Worm (Caenorhabditis elegans) whole organism, L4 larva: ENCODE results near the gene T28H10.1.
"Not testable (repeated sequence)": the region's sequence is repeated elsewhere in the genome, so short reads cannot be mapped to it uniquely, and the experiment has no call there.

Source experiments
- F10B5.3 ChIP-seq: sonication (generic microtip); optimal IDR thresholded peaks from 2 replicates; lab custom pipeline; 2016; ENCODE audit warnings: mild to moderate bottlenecking, missing genetic modification characterization, missing compliant biosample characterization
- F37D6.2 ChIP-seq: sonication (generic microtip); optimal IDR thresholded peaks from 2 replicates; lab custom pipeline; 2016; ENCODE audit warnings: mild to moderate bottlenecking, missing genetic modification characterization, missing compliant biosample characterization
- R02D3.7 ChIP-seq: fragments of 150-350 bp; sonication (generic microtip); optimal IDR thresholded peaks from 3 replicates; lab custom pipeline; 2014; ENCODE audit warnings: missing biosample characterization, missing genetic modification characterization
- Y48G9A.11 ChIP-seq: fragments of 200-800 bp; sonication (Bioruptor generic); IDR thresholded peaks from 2 replicates; pipeline ENCODE4 v1.3.6; 2022; ENCODE audit warnings: missing genetic modification reagents, missing genetic modification characterization, missing compliant biosample characterization
- Y5F2A.4 ChIP-seq: fragments of 200-800 bp; sonication (Bioruptor generic); optimal IDR thresholded peaks from 2 replicates; lab custom pipeline; 2018; ENCODE audit warnings: mild to moderate bottlenecking, missing genetic modification characterization, missing compliant biosample characterization
- ZK546.5 ChIP-seq, 2 experiments: sonication (generic microtip); optimal IDR thresholded peaks; 2 replicates each; lab custom pipeline; 2017; ENCODE audit warnings: missing biosample characterization in 2 of 2, missing genetic modification characterization in 2 of 2
- aha-1 ChIP-seq: fragments of 150-350 bp; peaks from one replicate; lab custom pipeline; 2014; ENCODE audit warnings: missing biosample characterization, missing genetic modification characterization
- ceh-28 ChIP-seq: fragments of 150-350 bp; optimal IDR thresholded peaks from 2 replicates; lab custom pipeline; 2014; ENCODE audit warnings: missing biosample characterization, missing genetic modification reagents, missing genetic modification characterization
- ceh-82 ChIP-seq: sonication (generic microtip); optimal IDR thresholded peaks from 2 replicates; lab custom pipeline; 2017; ENCODE audit warnings: missing biosample characterization, missing genetic modification characterization
- daf-16 ChIP-seq, 3 experiments: sonication (generic microtip); optimal IDR thresholded peaks; 2 replicates each; lab custom pipeline; 2016 to 2017; ENCODE audit warnings: missing genetic modification characterization in 3 of 3, missing genetic modification reagents in 3 of 3, mild to moderate bottlenecking in 2 of 3, missing compliant biosample characterization in 2 of 3, missing biosample characterization in 1 of 3, moderate library complexity in 1 of 3
- dmd-6 ChIP-seq: fragments of 200-800 bp; sonication (Bioruptor generic); IDR thresholded peaks from 2 replicates; pipeline ENCODE4 v1.3.6; 2022; ENCODE audit warnings: missing genetic modification reagents, missing genetic modification characterization, missing compliant biosample characterization
- egl-27 ChIP-seq: sonication (generic microtip); optimal IDR thresholded peaks from 3 replicates; lab custom pipeline; 2017; ENCODE audit warnings: missing biosample characterization, missing genetic modification reagents, missing genetic modification characterization
- fos-1 ChIP-seq: fragments of 150-350 bp; optimal IDR thresholded peaks from 2 replicates; lab custom pipeline; 2014; ENCODE audit warnings: missing biosample characterization, missing genetic modification characterization
- gei-8 ChIP-seq: fragments of 200-800 bp; sonication (Bioruptor generic); optimal IDR thresholded peaks from 2 replicates; lab custom pipeline; 2018; ENCODE audit warnings: mild to moderate bottlenecking, missing genetic modification characterization, missing compliant biosample characterization
- hlh-11 ChIP-seq: fragments of 200-800 bp; sonication (Bioruptor generic); optimal IDR thresholded peaks from 2 replicates; lab custom pipeline; 2018; ENCODE audit warnings: mild to moderate bottlenecking, missing genetic modification characterization, missing compliant biosample characterization
- lim-7 ChIP-seq: fragments of 200-800 bp; sonication (Bioruptor generic); IDR thresholded peaks from 2 replicates; pipeline ENCODE4 v1.3.6; 2022; ENCODE audit warnings: missing genetic modification characterization, missing compliant biosample characterization
- lin-38 ChIP-seq: fragments of 200-800 bp; sonication (Bioruptor generic); IDR thresholded peaks from 2 replicates; pipeline ENCODE4 v1.3.6; 2022; ENCODE audit warnings: missing genetic modification reagents, missing genetic modification characterization, missing compliant biosample characterization
- lir-3 ChIP-seq: sonication (generic microtip); optimal IDR thresholded peaks from 2 replicates; lab custom pipeline; 2016; ENCODE audit warnings: mild to moderate bottlenecking, missing genetic modification characterization, missing compliant biosample characterization
- madf-9 ChIP-seq: fragments of 200-800 bp; sonication (Bioruptor generic); conservative IDR thresholded peaks from 2 replicates; pipeline ENCODE4 v1.3.6; 2022; ENCODE audit warnings: missing genetic modification reagents, missing genetic modification characterization, missing compliant biosample characterization
- mep-1 ChIP-seq: fragments of 150-350 bp; sonication (generic microtip); optimal IDR thresholded peaks from 3 replicates; lab custom pipeline; 2014; ENCODE audit warnings: missing biosample characterization, missing genetic modification characterization
- mxl-3 ChIP-seq: fragments of 200-800 bp; sonication (Bioruptor generic); optimal IDR thresholded peaks from 2 replicates; lab custom pipeline; 2018; ENCODE audit warnings: mild to moderate bottlenecking, missing genetic modification characterization, missing compliant biosample characterization
- nhr-111 ChIP-seq: fragments of 200-800 bp; sonication (Bioruptor generic); optimal IDR thresholded peaks from 2 replicates; lab custom pipeline; 2018; ENCODE audit warnings: mild to moderate bottlenecking, missing genetic modification characterization, missing compliant biosample characterization
- nhr-28 ChIP-seq: fragments of 150-350 bp; optimal IDR thresholded peaks from 2 replicates; lab custom pipeline; 2014; ENCODE audit warnings: missing biosample characterization, missing genetic modification characterization
- nhr-48 ChIP-seq: sonication (generic microtip); optimal IDR thresholded peaks from 2 replicates; lab custom pipeline; 2016; ENCODE audit warnings: mild to moderate bottlenecking, missing genetic modification characterization, missing compliant biosample characterization
- nhr-6 ChIP-seq: fragments of 150-350 bp; optimal IDR thresholded peaks from 2 replicates; lab custom pipeline; 2014; ENCODE audit warnings: missing biosample characterization, missing genetic modification characterization
- sdz-12 ChIP-seq: fragments of 200-800 bp; sonication (Bioruptor generic); optimal IDR thresholded peaks from 2 replicates; lab custom pipeline; 2018; ENCODE audit warnings: mild to moderate bottlenecking, missing genetic modification characterization, missing compliant biosample characterization
- skn-1 ChIP-seq: fragments of 150-350 bp; optimal IDR thresholded peaks from 2 replicates; lab custom pipeline; 2014; ENCODE audit warnings: missing biosample characterization, missing genetic modification characterization
- spr-3 ChIP-seq: fragments of 200-800 bp; sonication (Bioruptor generic); optimal IDR thresholded peaks from 2 replicates; lab custom pipeline; 2018; ENCODE audit warnings: mild to moderate bottlenecking, missing genetic modification characterization, missing compliant biosample characterization
- tag-97 ChIP-seq: fragments of 200-800 bp; sonication (Bioruptor generic); IDR thresholded peaks from 2 replicates; pipeline ENCODE4 v1.3.6; 2022; ENCODE audit warnings: missing genetic modification characterization, missing compliant biosample characterization
- unc-62 ChIP-seq, 3 experiments: fragments of 150-350 bp in 1 of 3; sonication (generic microtip); optimal IDR thresholded peaks in 2 of 3; peaks in 1 of 3; 1 replicate in 1 of 3; 2 replicates in 2 of 3; lab custom pipeline; 2014 to 2017; ENCODE audit warnings: missing biosample characterization in 3 of 3, missing genetic modification characterization in 3 of 3, missing genetic modification reagents in 3 of 3, missing genotype in 1 of 3
- zip-11 ChIP-seq: fragments of 200-800 bp; sonication (Bioruptor generic); IDR thresholded peaks from 2 replicates; pipeline ENCODE4 v1.3.6; 2022; ENCODE audit warnings: missing genetic modification characterization, missing compliant biosample characterization

The T28H10.1 gene

ce11 chrV:12497725-12498263 is 5.8 kb upstream of the T28H10.1 start, which contains the start of the genes W04D2.4 and rbm-25 (continued):
- TF ChIP-seq aha-1 (tag; lab: Kevin White, UChicago) (peak; percentile 78), lim-7 (GFP tag; lab: Robert Waterston, UW) (no peak), tag-97 (GFP tag; lab: Robert Waterston, UW) (no peak), F37D6.2 (peak; percentile 48), fos-1 (tag; lab: Kevin White, UChicago) (no peak), nhr-6 (tag; lab: Kevin White, UChicago) (peak; percentile 86), madf-9 (no peak), R02D3.7 (no peak), F10B5.3 (peak; percentile 58), nhr-48 (tag; lab: Kevin White, UChicago) (peak; percentile 49), lin-38 (GFP tag; lab: Robert Waterston, UW) (peak; percentile 71), dmd-6 (GFP tag; lab: Robert Waterston, UW) (peak; percentile 63), ZK546.5 (tag; optimal IDR thresholded peaks at IDR 0.05; lab: Kevin White, UChicago) (no peak), spr-3 (GFP tag; lab: Kevin White, UChicago) (no peak), ceh-28 (tag; lab: Kevin White, UChicago) (peak; percentile 54), hlh-11 (peak; percentile 56), daf-16 (GFP tag; optimal IDR thresholded peaks at IDR 0.05; lab: Kevin White, UChicago) (peak in 1 of 2 experiments; percentile 34), daf-16 (tag; optimal IDR thresholded peaks at IDR 0.05; lab: Kevin White, UChicago) (peak; percentile 26), mep-1 (tag; lab: Kevin White, UChicago) (peak; percentile 72)

ce11 chrV:12505730-12506129 is 2.1 kb downstream of the T28H10.1 start:
- TF ChIP-seq zip-11 (no peak), Y48G9A.11 (GFP tag; lab: Robert Waterston, UW) (no peak), aha-1 (tag; lab: Kevin White, UChicago) (peak; percentile 23)

ce11 chrV:12506185-12506584 is 2.6 kb downstream of the T28H10.1 start, which contains the start of gene nlp-46:
Gene nlp-46 (minus strand): TSS chrV:12506285.
- TF ChIP-seq ceh-82 (tag; lab: Kevin White, UChicago) (no peak), unc-62 (GFP tag; optimal IDR thresholded peaks at IDR 0.05 in 1 of 2; lab: Kevin White, UChicago) (peak in 1 of 2 experiments; percentile 59), unc-62 (tag; optimal IDR thresholded peaks at IDR 0.05; lab: Kevin White, UChicago) (no peak)

ce11 chrV:12509922-12510582 is 6.5 kb downstream of the T28H10.1 start:
- peak; percentile 91 for TF ChIP-seq nhr-111 (GFP tag; lab: Kevin White, UChicago)
- TF ChIP-seq hlh-11: peak; percentile 4
- TF ChIP-seq unc-62 (GFP tag; optimal IDR thresholded peaks at IDR 0.05 in 1 of 2; lab: Kevin White, UChicago): peak in 1 of 2 experiments; percentile 87
- TF ChIP-seq unc-62 (tag; optimal IDR thresholded peaks at IDR 0.05; lab: Kevin White, UChicago): not testable (repeated sequence)
- peak; percentile 3 for TF ChIP-seq lir-3
- peak; percentile 1 for TF ChIP-seq F10B5.3
- peak; percentile 28 for TF ChIP-seq mxl-3 (GFP tag; lab: Kevin White, UChicago)
- TF ChIP-seq aha-1 (tag; lab: Kevin White, UChicago): peak; percentile 79
- TF ChIP-seq gei-8: peak; percentile 62
- TF ChIP-seq spr-3 (GFP tag; lab: Kevin White, UChicago): peak; percentile 88
- TF ChIP-seq sdz-12 (GFP tag; lab: Kevin White, UChicago): peak; percentile 76
- peak; percentile 51 for TF ChIP-seq Y5F2A.4

- peak; percentile 51 for TF ChIP-seq mxl-3 (GFP tag; lab: Kevin White, UChicago)
- peak; percentile 78 for TF ChIP-seq aha-1 (tag; lab: Kevin White, UChicago)
- TF ChIP-seq skn-1: no peak
- no peak for TF ChIP-seq egl-27 (tag; lab: Kevin White, UChicago)
- no peak for TF ChIP-seq fos-1 (tag; lab: Kevin White, UChicago)
- TF ChIP-seq nhr-28 (tag; lab: Kevin White, UChicago): peak; percentile 45
Measured at ce11 chrV:12511946-12512345, 8.4 kb downstream of the T28H10.1 start.
